Fruit fly (Drosophila melanogaster): Measurements from ENCODE around the gene otu.

Gene otu

dm6 chrX:8531775-8532174, 42.4 kb upstream of the otu start:
- TF ChIP-seq CG32532 (GFP tag; IDR thresholded peaks at IDR 0.05) (0 out of 2 replicates have a peak, but pooled peaks have one; percentile 11), gem (tag; optimal IDR thresholded peaks at IDR 0.05) (peak; percentile 2), inv (GFP tag; IDR thresholded peaks at IDR 0.05; ENCODE audit: partially characterized antibody) (no peak), CG17612 (GFP tag; IDR thresholded peaks at IDR 0.05) (no peak), Doc3 (GFP tag; IDR thresholded peaks at IDR 0.05; ENCODE audit: partially characterized antibody) (no peak), fd96Cb (tag; optimal IDR thresholded peaks at IDR 0.05) (no peak), kni (GFP tag; optimal IDR thresholded peaks at IDR 0.05) (no peak), bsh (GFP tag; optimal IDR thresholded peaks at IDR 0.05) (no peak), CG7271 (tag; optimal IDR thresholded peaks at IDR 0.05) (no peak), twi (tag; optimal IDR thresholded peaks at IDR 0.05) (no peak), Rfx (GFP tag; IDR thresholded peaks at IDR 0.05) (0 out of 2 replicates have a peak, but pooled peaks have one; percentile 14), gfzf (GFP tag; optimal IDR thresholded peaks at IDR 0.05) (no peak), CG7987 (GFP tag; optimal IDR thresholded peaks at IDR 0.05) (no peak), dpn (GFP tag; optimal IDR thresholded peaks at IDR 0.05) (no peak), Drgx (GFP tag; IDR thresholded peaks at IDR 0.05) (peak; percentile 9; the same call in 1 of the 2 replicates), Bdp1 (GFP tag; optimal IDR thresholded peaks at IDR 0.05) (no peak), Elba2 (GFP tag; optimal IDR thresholded peaks at IDR 0.05) (no peak), CG11696 (GFP tag; IDR thresholded peaks at IDR 0.05) (peak; percentile 81), NC2α (GFP tag; optimal IDR thresholded peaks at IDR 0.05) (no peak), D (optimal IDR thresholded peaks at IDR 0.05) (no peak), D (GFP tag; optimal IDR thresholded peaks at IDR 0.05) (no peak), Hr51 (GFP tag; optimal IDR thresholded peaks at IDR 0.05) (peak in 1 of 2 experiments; percentile 3), Xrp1 (GFP tag; IDR thresholded peaks at IDR 0.05) (no peak), fu2 (GFP tag; optimal IDR thresholded peaks at IDR 0.05) (no peak), CG32772 (GFP tag; IDR thresholded peaks at IDR 0.05) (peak; percentile 13; the same call in 1 of the 2 replicates), CG9932 (GFP tag; IDR thresholded peaks at IDR 0.05) (peak; percentile 28; the same call in 1 of the 2 replicates), lmd (GFP tag; IDR thresholded peaks at IDR 0.05) (no peak), CG2678 (tag; optimal IDR thresholded peaks at IDR 0.05) (peak; percentile 9), Sox102F (GFP tag; optimal IDR thresholded peaks at IDR 0.05) (peak; percentile 12), CG15011 (GFP tag; optimal IDR thresholded peaks at IDR 0.05) (no peak), CG10959 (GFP tag; IDR thresholded peaks at IDR 0.05) (no peak), bbx (GFP tag; IDR thresholded peaks at IDR 0.05; ENCODE audit: partially characterized antibody) (no peak), CG15514 (GFP tag; optimal IDR thresholded peaks at IDR 0.05) (no peak), btn (GFP tag; optimal IDR thresholded peaks at IDR 0.05) (no peak), CG1233 (GFP tag; optimal IDR thresholded peaks at IDR 0.05) (no peak), run (tag; optimal IDR thresholded peaks at IDR 0.05) (no peak), Atf3 (GFP tag; optimal IDR thresholded peaks at IDR 0.05) (no peak), crc (GFP tag; optimal IDR thresholded peaks at IDR 0.05) (no peak), oc (tag; optimal IDR thresholded peaks at IDR 0.05) (no peak), CG43689 (GFP tag; IDR thresholded peaks at IDR 0.05) (no peak), CG3065 (GFP tag; optimal IDR thresholded peaks at IDR 0.05) (no peak), nerfin-1 (tag; optimal IDR thresholded peaks at IDR 0.05) (no peak), chinmo (GFP tag; IDR thresholded peaks at IDR 0.05; ENCODE audit: partially characterized antibody) (no peak), Max (GFP tag; optimal IDR thresholded peaks at IDR 0.05) (no peak), sisA (GFP tag; IDR thresholded peaks at IDR 0.05) (no peak), slbo (GFP tag; IDR thresholded peaks at IDR 0.05) (peak; percentile 33; the same call in 1 of the 2 replicates), CG17802 (tag; optimal IDR thresholded peaks at IDR 0.05) (no peak), Sin3A (optimal IDR thresholded peaks at IDR 0.05) (no peak), pan (optimal IDR thresholded peaks at IDR 0.05) (no peak), pan (GFP tag; optimal IDR thresholded peaks at IDR 0.05 in 1 of 2, IDR thresholded peaks at IDR 0.05 in 1 of 2) (no peak), CG18476 (GFP tag; optimal IDR thresholded peaks at IDR 0.05) (no peak), CG11085 (GFP tag; IDR thresholded peaks at IDR 0.05) (no peak)
